Fruit fly (Drosophila melanogaster): ENCODE results near the gene CG7600.
A peak's percentile ranks its signal among the peaks of the same experiment; 100 is the strongest.

Gene CG7600

DNA sequence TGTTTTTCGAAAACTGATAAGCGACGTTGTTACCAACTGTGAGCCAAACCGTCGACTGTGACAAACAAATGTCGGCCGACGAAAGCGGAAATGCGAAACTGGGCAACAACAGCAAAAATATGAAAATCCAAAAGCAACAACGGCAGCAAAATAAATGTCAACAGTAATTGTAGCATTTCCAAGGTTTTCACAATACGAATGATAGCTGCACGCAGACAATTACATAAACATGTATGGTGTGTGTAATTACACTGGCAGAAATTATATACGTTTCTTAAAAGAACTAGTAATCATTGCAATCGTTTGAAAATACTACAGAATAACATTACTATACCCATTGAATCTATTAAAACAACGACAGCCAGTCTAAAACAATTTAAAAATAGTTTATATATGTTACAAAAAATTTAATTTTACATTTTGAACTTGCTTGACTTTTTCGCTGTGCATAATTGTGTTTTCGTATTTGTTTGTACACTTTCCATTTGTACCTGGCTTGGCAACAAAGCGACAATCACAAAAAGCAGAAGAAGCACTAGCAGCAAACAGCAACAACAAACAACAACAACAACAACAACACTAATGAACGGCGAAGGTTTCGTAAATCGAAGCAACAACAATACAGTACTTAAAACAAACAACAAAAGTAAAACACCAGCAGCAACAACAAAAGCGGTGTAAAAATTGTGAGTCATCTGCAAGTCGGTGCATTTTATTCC is 50.3 kb downstream of the CG7600 start (continued):
- TF ChIP-seq CG10431 (GFP tag; optimal IDR thresholded peaks at IDR 0.05) (no peak), D (optimal IDR thresholded peaks at IDR 0.05) (no peak), D (GFP tag; optimal IDR thresholded peaks at IDR 0.05) (no peak), zf30C (GFP tag; optimal IDR thresholded peaks at IDR 0.05) (peak; percentile 94), CG4730 (GFP tag; IDR thresholded peaks at IDR 0.05) (peak; percentile 43), nau (GFP tag; optimal IDR thresholded peaks at IDR 0.05) (no peak), al (GFP tag; IDR thresholded peaks at IDR 0.05) (peak; percentile 70), so (GFP tag; IDR thresholded peaks at IDR 0.05) (peak; percentile 40; the same call in 1 of the 3 replicates), Ravus (GFP tag; IDR thresholded peaks at IDR 0.05) (peak; percentile 29), TFAM (GFP tag; optimal IDR thresholded peaks at IDR 0.05) (no peak), pita (GFP tag; optimal IDR thresholded peaks at IDR 0.05) (no peak), CG6654 (GFP tag; optimal IDR thresholded peaks at IDR 0.05) (no peak), tx (GFP tag; optimal IDR thresholded peaks at IDR 0.05) (no peak), Gsc (GFP tag; IDR thresholded peaks at IDR 0.05) (no peak), CG32532 (GFP tag; IDR thresholded peaks at IDR 0.05) (peak; percentile 70), dm (GFP tag; optimal IDR thresholded peaks at IDR 0.05) (peak; percentile 22), en (GFP tag; optimal IDR thresholded peaks at IDR 0.05) (no peak), CG2129 (GFP tag; IDR thresholded peaks at IDR 0.05; ENCODE audit: partially characterized antibody) (no peak), Tbp (GFP tag; optimal IDR thresholded peaks at IDR 0.05) (no peak), knrl (GFP tag; IDR thresholded peaks at IDR 0.05; ENCODE audit: partially characterized antibody) (no peak), CG10366 (GFP tag; IDR thresholded peaks at IDR 0.05) (peak; percentile 72), Oli (tag; optimal IDR thresholded peaks at IDR 0.05) (peak; percentile 75), CG11504 (tag; optimal IDR thresholded peaks at IDR 0.05) (peak; percentile 41), sc (optimal IDR thresholded peaks at IDR 0.05) (no peak), sc (GFP tag; optimal IDR thresholded peaks at IDR 0.05) (peak; percentile 8), tio (GFP tag; optimal IDR thresholded peaks at IDR 0.05) (no peak), klu (GFP tag; IDR thresholded peaks at IDR 0.05) (peak; percentile 64), CG14441 (GFP tag; IDR thresholded peaks at IDR 0.05) (peak; percentile 73), grn (GFP tag; optimal IDR thresholded peaks at IDR 0.05) (no peak), sr (GFP tag; IDR thresholded peaks at IDR 0.05) (no peak), HmgZ (tag; optimal IDR thresholded peaks at IDR 0.05) (peak; percentile 19), CG10959 (GFP tag; IDR thresholded peaks at IDR 0.05) (peak; percentile 75), Hr51 (GFP tag; optimal IDR thresholded peaks at IDR 0.05) (peak in 1 of 2 experiments; percentile 76), CG14050 (GFP tag; IDR thresholded peaks at IDR 0.05) (peak; percentile 70), eyg (GFP tag; optimal IDR thresholded peaks at IDR 0.05) (no peak), zfh2 (GFP tag; optimal IDR thresholded peaks at IDR 0.05) (no peak), CG1529 (GFP tag; optimal IDR thresholded peaks at IDR 0.05) (no peak), CG8765 (GFP tag; IDR thresholded peaks at IDR 0.05) (peak; percentile 61; the same call in 1 of the 2 replicates), sob (GFP tag; IDR thresholded peaks at IDR 0.05) (peak; percentile 72), CG17328 (GFP tag; IDR thresholded peaks at IDR 0.05) (peak; percentile 77), CG7987 (GFP tag; optimal IDR thresholded peaks at IDR 0.05) (no peak)

DNA sequence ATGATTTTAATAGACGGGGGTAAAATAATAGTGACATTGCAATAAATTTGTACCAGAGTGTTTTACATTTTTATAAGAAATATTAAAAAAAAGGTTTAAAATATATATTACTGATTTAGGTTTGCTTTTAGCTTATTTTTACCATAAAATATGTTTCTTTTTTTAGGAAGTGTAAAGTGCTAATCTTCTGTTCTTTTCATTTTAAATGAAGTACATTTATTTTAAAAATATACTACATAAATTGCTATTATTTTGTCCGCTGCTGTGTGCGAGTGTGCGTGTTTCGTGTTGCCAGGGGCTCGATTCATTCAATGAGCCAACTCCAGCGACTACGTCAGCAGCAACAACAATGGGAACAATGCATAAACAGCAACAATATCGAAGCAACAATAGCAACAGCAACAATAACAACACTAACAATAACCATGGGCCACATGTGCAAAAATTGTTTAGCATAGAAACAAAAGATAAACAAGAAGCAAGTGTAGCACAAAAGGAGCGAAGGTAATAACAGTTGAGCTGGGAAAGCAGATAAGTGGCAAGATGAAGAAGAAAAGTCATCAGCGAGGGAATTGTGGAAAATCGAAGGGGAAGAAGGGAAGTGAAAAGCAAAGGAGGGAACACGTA is 51.0 kb downstream of the CG7600 start:
- peak; percentile 88 for TF ChIP-seq CG8388 (GFP tag; optimal IDR thresholded peaks at IDR 0.05)
- TF ChIP-seq da (GFP tag; optimal IDR thresholded peaks at IDR 0.05): no peak
- TF ChIP-seq bcd (GFP tag; optimal IDR thresholded peaks at IDR 0.05): peak; percentile 83
- TF ChIP-seq schlank (tag; optimal IDR thresholded peaks at IDR 0.05): no peak
- peak; percentile 54 for TF ChIP-seq sug (tag; optimal IDR thresholded peaks at IDR 0.05)
- peak; percentile 69 for TF ChIP-seq CG10959 (GFP tag; IDR thresholded peaks at IDR 0.05)
- peak; percentile 79 for TF ChIP-seq CG9817 (tag; optimal IDR thresholded peaks at IDR 0.05)
- peak; percentile 36 for TF ChIP-seq cwo (GFP tag; optimal IDR thresholded peaks at IDR 0.05)
- no peak for TF ChIP-seq pnt (GFP tag; optimal IDR thresholded peaks at IDR 0.05)
- TF ChIP-seq CG8944 (GFP tag; optimal IDR thresholded peaks at IDR 0.05): no peak
- TF ChIP-seq B-H2 (GFP tag; optimal IDR thresholded peaks at IDR 0.05): peak; percentile 1
- TF ChIP-seq nerfin-1 (tag; optimal IDR thresholded peaks at IDR 0.05): peak; percentile 83
